Fruit fly (Drosophila melanogaster) whole organism, larva: ENCODE data around the gene alpha4GT2.

Source experiments
- noc ChIP-seq: fragments of 200-800 bp; sonication (Bioruptor generic); optimal IDR thresholded peaks from 3 replicates; lab custom pipeline; 2019; ENCODE audit warnings: missing biosample characterization, mild to moderate bottlenecking, missing genetic modification characterization, moderate library complexity

alpha4GT2 gene

dm6 chr3R:25831799-25832280, at the start of gene alpha4GT2, which contains the start of gene Mst57Da:
Gene alpha4GT2, plus strand, starts transcription at chr3R:25832230.
Gene Mst57Da, minus strand, starts transcription at chr3R:25831899.
- no peak for TF ChIP-seq noc (tag; lab: Kevin White, UChicago)

dm6 chr3R:25782855-25783424, 49.1 kb upstream of the alpha4GT2 start:
- TF ChIP-seq noc (tag; lab: Kevin White, UChicago), result no peak

- TF ChIP-seq noc (tag; lab: Kevin White, UChicago), result no peak
Observed at dm6 chr3R:25787198-25787597, 44.8 kb upstream of the alpha4GT2 start, which contains the start of gene CG4960. Gene CG4960, minus strand, starts transcription at chr3R:25787298.

- TF ChIP-seq noc (tag; lab: Kevin White, UChicago), result no peak
Observed at dm6 chr3R:25789355-25789754, 42.7 kb upstream of the alpha4GT2 start, which contains the start of gene CG31380. Gene CG31380, minus strand, starts transcription at chr3R:25789455.

dm6 chr3R:25790371-25790770, 41.7 kb upstream of the alpha4GT2 start, which contains the start of gene CG31093:
Gene CG31093, minus strand, starts transcription at chr3R:25790471.
- TF ChIP-seq noc (tag; lab: Kevin White, UChicago), result no peak

- no peak for TF ChIP-seq noc (tag; lab: Kevin White, UChicago)
Observed at dm6 chr3R:25791807-25792206, 40.2 kb upstream of the alpha4GT2 start.

dm6 chr3R:25806145-25806544, 25.9 kb upstream of the alpha4GT2 start, which contains the start of gene BG642167:
Gene BG642167, plus strand, starts transcription at chr3R:25806445.
- TF ChIP-seq noc (tag; lab: Kevin White, UChicago), result no peak

- TF ChIP-seq noc (tag; lab: Kevin White, UChicago), result no peak
Observed at dm6 chr3R:25810796-25811195, 21.2 kb upstream of the alpha4GT2 start, which contains the start of gene CG5024. Gene CG5024, plus strand, starts transcription at chr3R:25811096.

- no peak for TF ChIP-seq noc (tag; lab: Kevin White, UChicago)
Observed at dm6 chr3R:25811611-25812010, 20.4 kb upstream of the alpha4GT2 start, which contains the start of the genes Acam and CG17770. Gene Acam, plus strand, starts transcription at chr3R:25811911. Gene CG17770, plus strand, starts transcription at chr3R:25811911.

- no peak for TF ChIP-seq noc (tag; lab: Kevin White, UChicago)
Observed at dm6 chr3R:25815179-25815578, 16.9 kb upstream of the alpha4GT2 start, which contains the start of gene CG14354. Gene CG14354, plus strand, starts transcription at chr3R:25815479.

dm6 chr3R:25829598-25829997, 2.4 kb upstream of the alpha4GT2 start, which contains the start of gene Mst57Dc:
Gene Mst57Dc, minus strand, starts transcription at chr3R:25829698.
- TF ChIP-seq noc (tag; lab: Kevin White, UChicago), result no peak

- TF ChIP-seq noc (tag; lab: Kevin White, UChicago), result no peak
Observed at dm6 chr3R:25830128-25830527, 1.9 kb upstream of the alpha4GT2 start, which contains the start of gene Sfp96F. Gene Sfp96F, minus strand, starts transcription at chr3R:25830228.

dm6 chr3R:25830814-25831213, 1.2 kb upstream of the alpha4GT2 start, which contains the start of gene Mst57Db:
Gene Mst57Db, minus strand, starts transcription at chr3R:25830914.
- no peak for TF ChIP-seq noc (tag; lab: Kevin White, UChicago)

dm6 chr3R:25851224-25851682, 19.2 kb downstream of the alpha4GT2 start, which contains the start of the genes CG14545 and CG5886:
Gene CG14545, minus strand, starts transcription at chr3R:25851291.
Gene CG5886, plus strand, starts transcription at chr3R:25851632.
- no peak for TF ChIP-seq noc (tag; lab: Kevin White, UChicago)

dm6 chr3R:25854825-25855224, 22.8 kb downstream of the alpha4GT2 start:
- no peak for TF ChIP-seq noc (tag; lab: Kevin White, UChicago)

- no peak for TF ChIP-seq noc (tag; lab: Kevin White, UChicago)
Observed at dm6 chr3R:25855594-25856305, 23.7 kb downstream of the alpha4GT2 start, which contains the start of gene CG5890. Gene CG5890, plus strand, starts transcription at chr3R:25856154.
